Worm (Caenorhabditis elegans): ENCODE data around the gene F48F7.6.

F48F7.6 gene

DNA sequence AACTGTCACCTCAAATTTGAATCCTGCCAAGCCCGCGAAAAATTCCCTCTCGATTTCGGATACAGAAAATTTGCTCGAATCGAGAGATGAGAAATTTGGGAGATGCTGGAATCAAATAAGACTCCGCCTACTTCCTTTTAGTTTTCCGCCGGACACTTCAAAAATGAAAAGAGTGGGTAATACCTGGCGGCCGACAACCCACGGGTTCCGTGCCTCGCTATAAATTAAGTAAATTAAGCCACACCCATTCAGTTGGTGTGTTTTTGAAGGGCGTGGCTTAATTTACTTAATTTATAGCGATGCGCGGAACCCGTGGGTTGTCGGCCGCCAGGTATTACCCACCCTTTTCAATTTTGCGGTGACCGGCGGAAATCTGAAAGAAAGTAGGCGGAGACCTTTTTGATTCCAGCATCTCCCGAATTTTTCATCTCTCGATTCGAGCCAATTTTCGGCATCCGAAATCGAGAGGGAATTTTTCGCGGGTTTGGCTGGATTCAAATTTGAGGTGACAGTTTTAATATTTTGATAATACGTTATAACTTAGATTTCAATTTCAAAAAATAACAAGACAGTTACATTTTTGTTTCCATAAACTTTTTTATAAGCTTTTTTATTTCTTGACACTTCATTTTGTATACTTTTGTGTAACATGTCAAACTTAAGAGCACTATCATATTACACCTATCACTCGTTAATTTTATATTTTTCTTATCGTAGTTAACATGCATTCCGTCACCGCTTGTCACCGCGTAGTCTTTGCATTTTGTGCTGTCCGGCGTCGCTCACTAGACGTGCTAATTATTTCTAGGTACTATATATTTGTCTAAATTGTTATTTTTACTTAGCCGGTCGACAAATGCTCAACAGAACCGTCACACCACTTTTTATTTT is 30.7 kb upstream of the F48F7.6 start:
- peak; percentile 76 for TF ChIP-seq elt-2 (tag; optimal IDR thresholded peaks at IDR 0.05)
- TF ChIP-seq ztf-4 (tag; optimal IDR thresholded peaks at IDR 0.05): no peak
- peak; percentile 44 for TF ChIP-seq pqm-1 (tag; optimal IDR thresholded peaks at IDR 0.05)
- no peak for TF ChIP-seq fkh-10 (GFP tag; optimal IDR thresholded peaks at IDR 0.05)
- no peak for TF ChIP-seq nhr-23 (tag; optimal IDR thresholded peaks at IDR 0.05)

DNA sequence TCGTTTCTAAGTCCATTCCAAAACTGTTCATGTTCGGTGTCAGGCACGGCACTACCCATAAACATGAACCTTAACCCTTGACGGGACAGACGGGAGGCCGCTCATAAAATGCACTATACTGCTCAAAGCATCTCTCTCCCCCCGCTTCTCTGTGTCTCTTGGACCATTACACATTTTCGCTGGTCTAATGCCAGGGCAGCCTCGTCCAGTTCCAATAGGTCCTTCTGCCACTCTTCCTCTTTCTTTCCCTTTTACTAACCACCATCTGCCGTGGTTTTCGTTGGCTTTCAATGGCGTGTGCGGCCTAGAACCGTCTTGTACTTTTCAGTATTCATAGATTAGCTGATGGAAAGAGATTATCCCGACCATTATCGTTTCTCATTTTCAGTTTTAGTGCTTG is 29.5 kb upstream of the F48F7.6 start:
- TF ChIP-seq unc-62 (GFP tag; optimal IDR thresholded peaks at IDR 0.05) (no peak), lin-39 (tag; optimal IDR thresholded peaks at IDR 0.05) (peak; percentile 53), hmg-11 (tag; optimal IDR thresholded peaks at IDR 0.05) (peak; percentile 65), elt-3 (tag; optimal IDR thresholded peaks at IDR 0.05) (no peak), egl-5 (tag; optimal IDR thresholded peaks at IDR 0.05) (peak; percentile 51)

DNA sequence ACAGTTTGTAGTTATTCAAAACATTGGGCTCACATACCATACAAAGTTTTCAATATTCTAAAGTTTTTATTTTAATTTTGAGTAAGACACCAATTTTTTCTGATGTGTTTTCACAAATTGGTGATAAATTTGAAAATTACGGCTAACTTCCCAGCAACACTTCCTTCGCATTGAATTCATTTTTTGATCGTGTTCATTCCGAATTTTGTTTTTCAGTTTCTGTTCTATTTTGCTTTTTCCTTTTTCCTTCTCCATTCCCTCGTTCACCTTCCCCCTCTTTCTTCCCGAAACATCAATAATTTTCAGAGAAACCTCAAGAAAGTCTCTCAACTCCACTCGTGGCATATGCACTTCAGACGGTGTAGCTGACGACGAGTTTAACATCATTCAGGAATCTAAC is 28.8 kb upstream of the F48F7.6 start, which contains the start of gene alg-1:
alg-1 (plus strand) TSS at position 301 of the 400 bp plus-strand sequence.
- no peak for TF ChIP-seq R02D3.7 (tag; optimal IDR thresholded peaks at IDR 0.05)
- TF ChIP-seq elt-2 (tag; optimal IDR thresholded peaks at IDR 0.05): no peak
- TF ChIP-seq pqm-1 (tag; optimal IDR thresholded peaks at IDR 0.05): no peak
- TF ChIP-seq snpc-4 (tag; optimal IDR thresholded peaks at IDR 0.05): no peak
- TF ChIP-seq daf-12 (tag; optimal IDR thresholded peaks at IDR 0.05): no peak
- TF ChIP-seq ceh-28 (tag; optimal IDR thresholded peaks at IDR 0.05): no peak
- TF ChIP-seq nfya-1 (tag; optimal IDR thresholded peaks at IDR 0.05; ENCODE audit: insufficient read depth): no peak
- TF ChIP-seq ceh-16 (tag; optimal IDR thresholded peaks at IDR 0.05): no peak
- no peak for TF ChIP-seq egl-5 (tag; optimal IDR thresholded peaks at IDR 0.05)
- no peak for TF ChIP-seq nhr-67 (tag; optimal IDR thresholded peaks at IDR 0.05)
- no peak for TF ChIP-seq lsy-12 (tag; optimal IDR thresholded peaks at IDR 0.05)
- TF ChIP-seq nhr-77 (tag; optimal IDR thresholded peaks at IDR 0.05): no peak
- no peak for TF ChIP-seq nhr-23 (tag; optimal IDR thresholded peaks at IDR 0.05)
- TF ChIP-seq nhr-11 (tag; optimal IDR thresholded peaks at IDR 0.05): no peak
- TF ChIP-seq elt-3 (tag; optimal IDR thresholded peaks at IDR 0.05): no peak
- no peak for TF ChIP-seq nhr-43 (tag; optimal IDR thresholded peaks at IDR 0.05; ENCODE audit: poor library complexity, severe bottlenecking)
- no peak for TF ChIP-seq fos-1 (tag; optimal IDR thresholded peaks at IDR 0.05)
- no peak for TF ChIP-seq egl-27 (tag; optimal IDR thresholded peaks at IDR 0.05)

DNA sequence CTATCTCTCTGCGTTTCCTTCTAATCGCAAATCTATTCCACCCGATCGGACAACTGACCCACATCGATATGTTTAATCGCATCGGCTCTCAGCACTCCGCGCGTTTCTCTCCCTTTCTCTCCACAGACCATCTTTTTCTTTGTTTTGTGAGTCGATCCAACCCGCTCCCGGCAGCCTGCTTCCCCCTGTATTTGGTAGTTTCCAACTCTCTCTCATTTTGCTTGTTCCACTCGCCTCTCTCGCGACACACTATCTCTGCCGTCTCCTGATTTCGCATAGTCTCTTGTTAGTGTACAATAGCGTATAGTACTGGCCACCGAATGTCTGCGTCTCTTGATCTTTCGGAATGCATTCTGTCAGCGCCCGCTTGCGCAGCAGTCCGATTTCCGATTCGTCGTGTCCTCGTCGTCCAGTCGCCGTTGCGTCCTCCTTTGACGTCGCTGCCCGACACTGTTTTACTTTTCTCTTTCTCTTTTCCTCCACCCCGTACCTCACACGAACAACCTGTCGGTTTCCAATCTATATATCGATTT is 26.9 kb upstream of the F48F7.6 start:
- TF ChIP-seq hmg-11 (tag; optimal IDR thresholded peaks at IDR 0.05) (peak; percentile 59), ceh-28 (tag; optimal IDR thresholded peaks at IDR 0.05) (peak; percentile 67), nhr-23 (tag; optimal IDR thresholded peaks at IDR 0.05) (peak; percentile 81), nfya-1 (tag; optimal IDR thresholded peaks at IDR 0.05; ENCODE audit: insufficient read depth) (peak; percentile 44), elt-1 (tag; optimal IDR thresholded peaks at IDR 0.05) (no peak), nhr-25 (tag; optimal IDR thresholded peaks at IDR 0.05) (peak; percentile 91), pha-4 (tag; optimal IDR thresholded peaks at IDR 0.05) (peak; percentile 71), nhr-43 (tag; optimal IDR thresholded peaks at IDR 0.05; ENCODE audit: poor library complexity, severe bottlenecking) (peak; percentile 64), unc-62 (GFP tag; optimal IDR thresholded peaks at IDR 0.05) (no peak), tbx-2 (tag; optimal IDR thresholded peaks at IDR 0.05) (peak; percentile 22), pqm-1 (tag; optimal IDR thresholded peaks at IDR 0.05) (peak; percentile 26), jun-1 (tag; optimal IDR thresholded peaks at IDR 0.05) (peak; percentile 18), elt-2 (tag; optimal IDR thresholded peaks at IDR 0.05) (peak; percentile 39), mml-1 (tag; optimal IDR thresholded peaks at IDR 0.05) (no peak), eor-1 (tag; optimal IDR thresholded peaks at IDR 0.05) (no peak), lsy-12 (tag; optimal IDR thresholded peaks at IDR 0.05) (peak; percentile 34), snpc-4 (tag; optimal IDR thresholded peaks at IDR 0.05) (peak; percentile 5)

DNA sequence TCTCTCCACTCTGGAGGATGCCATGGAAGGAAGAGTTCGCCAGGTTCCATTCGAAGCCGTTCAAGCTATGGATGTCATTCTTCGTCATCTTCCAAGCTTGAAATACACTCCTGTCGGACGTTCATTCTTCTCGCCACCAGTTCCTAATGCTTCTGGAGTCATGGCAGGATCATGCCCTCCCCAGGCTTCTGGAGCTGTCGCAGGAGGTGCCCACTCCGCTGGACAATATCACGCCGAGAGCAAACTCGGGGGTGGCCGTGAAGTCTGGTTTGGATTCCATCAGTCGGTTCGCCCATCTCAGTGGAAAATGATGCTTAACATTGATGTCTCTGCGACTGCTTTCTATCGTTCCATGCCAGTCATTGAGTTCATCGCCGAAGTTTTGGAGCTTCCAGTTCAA is 25.3 kb upstream of the F48F7.6 start:
- TF ChIP-seq nhr-25 (tag; optimal IDR thresholded peaks at IDR 0.05) (no peak), nhr-237 (tag; optimal IDR thresholded peaks at IDR 0.05) (no peak), snpc-4 (tag; optimal IDR thresholded peaks at IDR 0.05) (no peak), ceh-28 (tag; optimal IDR thresholded peaks at IDR 0.05) (no peak), pqm-1 (tag; optimal IDR thresholded peaks at IDR 0.05) (no peak), nhr-67 (tag; optimal IDR thresholded peaks at IDR 0.05) (no peak), ceh-9 (tag; optimal IDR thresholded peaks at IDR 0.05) (no peak), sea-2 (GFP tag; optimal IDR thresholded peaks at IDR 0.05) (no peak), skn-1 (tag; optimal IDR thresholded peaks at IDR 0.05) (no peak), nhr-77 (tag; optimal IDR thresholded peaks at IDR 0.05) (no peak), fkh-2 (tag; optimal IDR thresholded peaks at IDR 0.05) (no peak), tbx-2 (tag; optimal IDR thresholded peaks at IDR 0.05) (no peak)

All from whole organism, L3 larva.